Fruit fly (Drosophila melanogaster): ENCODE measurements around the gene CG6462.

The CG6462 gene

dm6 chr3L:6071454-6072189 lies 34.7 kb downstream of the CG6462 start, which contains the start of gene CG6602 (continued):
- TF ChIP-seq crc (GFP tag; optimal IDR thresholded peaks at IDR 0.05) (peak; percentile 25), CG32532 (GFP tag; IDR thresholded peaks at IDR 0.05) (peak; percentile 87), CG10979 (tag; optimal IDR thresholded peaks at IDR 0.05) (peak; percentile 60), vvl (GFP tag; IDR thresholded peaks at IDR 0.05) (peak; percentile 92), CG3281 (GFP tag; optimal IDR thresholded peaks at IDR 0.05) (peak; percentile 83), CG10209 (GFP tag; optimal IDR thresholded peaks at IDR 0.05) (peak; percentile 73), lov (optimal IDR thresholded peaks at IDR 0.05) (no peak), lov (GFP tag; IDR thresholded peaks at IDR 0.05) (peak; percentile 68), pfk (GFP tag; optimal IDR thresholded peaks at IDR 0.05) (peak; percentile 44), inv (GFP tag; IDR thresholded peaks at IDR 0.05; ENCODE audit: partially characterized antibody) (no peak), CG11456 (GFP tag; IDR thresholded peaks at IDR 0.05) (peak; percentile 89), rib (GFP tag; IDR thresholded peaks at IDR 0.05) (peak; percentile 40; the same call in 1 of the 2 replicates), bcd (GFP tag; optimal IDR thresholded peaks at IDR 0.05) (peak; percentile 87), onecut (GFP tag; IDR thresholded peaks at IDR 0.05) (peak; percentile 66), HLHmδ (GFP tag; optimal IDR thresholded peaks at IDR 0.05) (no peak), MESR4 (GFP tag; optimal IDR thresholded peaks at IDR 0.05) (no peak), CG13894 (tag; optimal IDR thresholded peaks at IDR 0.05) (peak; percentile 37), Ptx1 (GFP tag; IDR thresholded peaks at IDR 0.05) (peak; percentile 81), Ets65A (GFP tag) (peak; percentile 97), CG12219 (GFP tag; optimal IDR thresholded peaks at IDR 0.05) (peak; percentile 25), PHDP (tag; optimal IDR thresholded peaks at IDR 0.05) (peak; percentile 60), ap (GFP tag; IDR thresholded peaks at IDR 0.05) (peak; percentile 43), CG13296 (GFP tag; optimal IDR thresholded peaks at IDR 0.05) (peak; percentile 81), CG6791 (GFP tag; IDR thresholded peaks at IDR 0.05; ENCODE audit: partially characterized antibody) (no peak), CG10267 (tag; optimal IDR thresholded peaks at IDR 0.05) (peak; percentile 55), CG12942 (GFP tag; optimal IDR thresholded peaks at IDR 0.05) (peak; percentile 28), CG30431 (GFP tag; optimal IDR thresholded peaks at IDR 0.05) (peak; percentile 67), CG9797 (GFP tag; optimal IDR thresholded peaks at IDR 0.05) (no peak), hb (GFP tag; IDR thresholded peaks at IDR 0.05; ENCODE audit: partially characterized antibody) (no peak), CG7271 (tag; optimal IDR thresholded peaks at IDR 0.05) (peak; percentile 90), CG6175 (GFP tag; IDR thresholded peaks at IDR 0.05) (peak; percentile 74), CkIIα-i1 (GFP tag; IDR thresholded peaks at IDR 0.05) (peak; percentile 4; the same call in 1 of the 2 replicates), tx (GFP tag; optimal IDR thresholded peaks at IDR 0.05) (no peak), Atf-2 (GFP tag; optimal IDR thresholded peaks at IDR 0.05) (no peak), odd (GFP tag; optimal IDR thresholded peaks at IDR 0.05) (peak; percentile 45), shn (GFP tag; optimal IDR thresholded peaks at IDR 0.05) (peak; percentile 37), dysf (GFP tag; IDR thresholded peaks at IDR 0.05) (peak; percentile 76; the same call in 2 of the 3 replicates), CG3995 (GFP tag; optimal IDR thresholded peaks at IDR 0.05) (peak; percentile 38), hth (optimal IDR thresholded peaks at IDR 0.05) (no peak), CG10366 (GFP tag; IDR thresholded peaks at IDR 0.05) (peak; percentile 71), CG17568 (GFP tag; optimal IDR thresholded peaks at IDR 0.05) (no peak), Aef1 (GFP tag; IDR thresholded peaks at IDR 0.05) (peak; percentile 69; the same call in 2 of the 3 replicates), CG2889 (GFP tag; IDR thresholded peaks at IDR 0.05) (no peak), CG1647 (GFP tag; optimal IDR thresholded peaks at IDR 0.05) (peak; percentile 24), CG14050 (GFP tag; IDR thresholded peaks at IDR 0.05) (peak; percentile 66), Doc2 (GFP tag; IDR thresholded peaks at IDR 0.05) (no peak), CG6854 (GFP tag; optimal IDR thresholded peaks at IDR 0.05) (peak; percentile 35), CG3726 (GFP tag; IDR thresholded peaks at IDR 0.05) (peak; percentile 25; the same call in 1 of the 3 replicates), CG15269 (tag; optimal IDR thresholded peaks at IDR 0.05) (peak; percentile 38), Gsc (GFP tag; IDR thresholded peaks at IDR 0.05) (no peak)
